Worm (Caenorhabditis elegans) whole organism, L4 larva: ENCODE results near the gene ncx-7.

Source experiments
- Y105C5A.15 ChIP-seq: fragments of 200-800 bp; sonication (Bioruptor generic); IDR thresholded peaks from 2 replicates; pipeline ENCODE4 v1.3.6; 2022; ENCODE audit warnings: missing genetic modification characterization, missing compliant biosample characterization
- ceh-28 ChIP-seq: fragments of 150-350 bp; optimal IDR thresholded peaks from 2 replicates; lab custom pipeline; 2014; ENCODE audit warnings: missing biosample characterization, missing genetic modification reagents, missing genetic modification characterization
- gei-8 ChIP-seq: fragments of 200-800 bp; sonication (Bioruptor generic); optimal IDR thresholded peaks from 2 replicates; lab custom pipeline; 2018; ENCODE audit warnings: mild to moderate bottlenecking, missing genetic modification characterization, missing compliant biosample characterization
- lsy-2 ChIP-seq, 2 experiments: fragments of 150-350 bp in 1 of 2; sonication (generic microtip) in 1 of 2; optimal IDR thresholded peaks; 2 replicates each; lab custom pipeline; 2014 to 2017; ENCODE audit warnings: missing biosample characterization in 2 of 2, missing genetic modification characterization in 2 of 2
- mdt-29 ChIP-seq: fragments of 200-800 bp; sonication (Bioruptor generic); IDR thresholded peaks from 2 replicates; pipeline ENCODE4 v1.3.6; 2022; ENCODE audit warnings: missing genetic modification reagents, missing genetic modification characterization, missing compliant biosample characterization
- pqm-1 ChIP-seq: sonication (generic microtip); optimal IDR thresholded peaks from 2 replicates; lab custom pipeline; 2017; ENCODE audit warnings: missing biosample characterization, missing genetic modification characterization

DNA sequence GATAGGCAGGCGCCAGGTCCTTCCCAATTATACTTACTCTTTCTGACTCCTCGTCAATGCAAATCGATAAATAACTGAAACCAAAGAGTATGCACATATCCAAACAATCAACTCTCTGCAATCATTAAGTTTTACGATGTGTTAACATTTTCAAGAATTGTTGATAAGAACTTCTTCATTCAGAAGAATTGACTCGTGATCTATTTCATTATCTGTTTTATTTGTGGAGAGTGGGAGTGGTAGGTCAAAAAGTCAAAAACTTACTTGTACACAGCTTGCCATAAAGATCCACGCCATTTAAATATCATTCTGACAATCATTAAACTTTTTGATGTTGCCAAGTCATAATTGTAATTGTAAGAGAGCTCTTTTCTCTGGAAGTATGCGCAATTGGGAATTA, 30.7 kb downstream of the ncx-7 start:
- TF ChIP-seq gei-8 (GFP tag; lab: Kevin White, UChicago), result no peak
- no peak for TF ChIP-seq mdt-29 (GFP tag; lab: Robert Waterston, UW)
- TF ChIP-seq lsy-2 (tag; optimal IDR thresholded peaks at IDR 0.05; lab: Kevin White, UChicago), result no peak
- no peak for TF ChIP-seq ceh-28 (tag; lab: Kevin White, UChicago)
- TF ChIP-seq Y105C5A.15 (GFP tag; lab: Robert Waterston, UW), result no peak
- TF ChIP-seq pqm-1 (tag; lab: Kevin White, UChicago), result peak; percentile 44
